Worm (Caenorhabditis elegans) whole organism, L1 larva: ENCODE measurements around the gene msp-113.

Source experiments
- Y116A8C.19 ChIP-seq: sonication (generic microtip); optimal IDR thresholded peaks from 2 replicates; lab custom pipeline; 2016; ENCODE audit warnings: missing compliant biosample characterization, missing genetic modification characterization, borderline replicate concordance
- aha-1 ChIP-seq: fragments of 150-350 bp; optimal IDR thresholded peaks from 2 replicates; lab custom pipeline; 2014; ENCODE audit warnings: missing biosample characterization, missing genetic modification characterization
- aly-2 ChIP-seq: fragments of 150-350 bp; optimal IDR thresholded peaks from 2 replicates; lab custom pipeline; 2014; ENCODE audit warnings: missing biosample characterization, missing genetic modification characterization
- efl-1 ChIP-seq, 4 experiments: fragments of 150-350 bp; optimal IDR thresholded peaks in 3 of 4; peaks in 1 of 4; 1 replicate in 1 of 4; 2 replicates in 3 of 4; lab custom pipeline; 2014; ENCODE audit warnings: missing biosample characterization in 2 of 4, missing genetic modification characterization in 2 of 4, missing genetic modification reagents in 2 of 4
- hlh-4 ChIP-seq: sonication (generic microtip); optimal IDR thresholded peaks from 2 replicates; lab custom pipeline; 2016; ENCODE audit warnings: mild to moderate bottlenecking, missing genetic modification characterization, missing compliant biosample characterization
- irx-1 ChIP-seq: sonication (generic microtip); optimal IDR thresholded peaks from 2 replicates; lab custom pipeline; 2016; ENCODE audit warnings: missing genetic modification characterization, missing compliant biosample characterization
- lin-15B ChIP-seq: fragments of 150-350 bp; sonication (generic microtip); optimal IDR thresholded peaks from 3 replicates; lab custom pipeline; 2014; ENCODE audit warnings: missing biosample characterization, missing genetic modification characterization
- lin-39 ChIP-seq: fragments of 150-350 bp; optimal IDR thresholded peaks from 2 replicates; lab custom pipeline; 2014; ENCODE audit warnings: missing biosample characterization, missing genetic modification reagents, missing genetic modification characterization
- pag-3 ChIP-seq: sonication (generic microtip); optimal IDR thresholded peaks from 2 replicates; lab custom pipeline; 2017; ENCODE audit warnings: missing genetic modification characterization, mild to moderate bottlenecking, missing compliant biosample characterization, antibody characterized with exemption, borderline replicate concordance; ENCODE audit not compliant: insufficient read depth
- pqm-1 ChIP-seq: sonication (generic microtip); optimal IDR thresholded peaks from 3 replicates; lab custom pipeline; 2017; ENCODE audit warnings: missing biosample characterization, missing genetic modification characterization
- rnt-1 ChIP-seq: sonication (generic microtip); optimal IDR thresholded peaks from 2 replicates; lab custom pipeline; 2016; ENCODE audit warnings: mild to moderate bottlenecking, missing genetic modification characterization, moderate library complexity, missing compliant biosample characterization
- sox-4 ChIP-seq: sonication (generic microtip); optimal IDR thresholded peaks from 2 replicates; lab custom pipeline; 2016; ENCODE audit warnings: missing genetic modification characterization, missing compliant biosample characterization
- sptf-1 ChIP-seq: fragments of 150-350 bp; optimal IDR thresholded peaks from 2 replicates; lab custom pipeline; 2014; ENCODE audit warnings: missing biosample characterization, missing genetic modification characterization
- unc-30 ChIP-seq: sonication (generic microtip); optimal IDR thresholded peaks from 2 replicates; lab custom pipeline; 2017; ENCODE audit warnings: missing biosample characterization, missing genetic modification characterization
- unc-62 ChIP-seq: fragments of 150-350 bp; optimal IDR thresholded peaks from 2 replicates; lab custom pipeline; 2014; ENCODE audit warnings: missing biosample characterization, missing genetic modification reagents, missing genetic modification characterization
- xbp-1 ChIP-seq: sonication (generic microtip); optimal IDR thresholded peaks from 2 replicates; lab custom pipeline; 2016; ENCODE audit warnings: missing genetic modification characterization, missing compliant biosample characterization
- ztf-11 ChIP-seq, 2 experiments: sonication (generic microtip); optimal IDR thresholded peaks; 2 replicates each; lab custom pipeline; 2016 to 2017; ENCODE audit warnings: missing genetic modification characterization in 2 of 2, missing biosample characterization in 1 of 2, missing compliant biosample characterization in 1 of 2

Gene msp-113

ce11 chrIV:5344168-5344567 is 46.4 kb downstream of the msp-113 start (continued):
- TF ChIP-seq pag-3 (tag; lab: Kevin White, UChicago), result no peak
- TF ChIP-seq sox-4 (tag; lab: Kevin White, UChicago), result no peak
- no peak for TF ChIP-seq unc-62
- no peak for TF ChIP-seq aly-2
- TF ChIP-seq xbp-1 (tag; lab: Kevin White, UChicago), result peak; percentile 10
- no peak for TF ChIP-seq sptf-1 (tag; lab: Kevin White, UChicago)
- no peak for TF ChIP-seq lin-15B
- TF ChIP-seq lin-39 (tag; lab: Kevin White, UChicago), result no peak
- no peak for TF ChIP-seq pqm-1 (tag; lab: Kevin White, UChicago)
- TF ChIP-seq ztf-11 (tag; optimal IDR thresholded peaks at IDR 0.05; lab: Kevin White, UChicago), result no peak
- TF ChIP-seq irx-1, result no peak
- no peak for TF ChIP-seq rnt-1
- TF ChIP-seq efl-1 (optimal IDR thresholded peaks at IDR 0.05; lab: Kevin White, UChicago), result no peak
- TF ChIP-seq efl-1 (GFP tag; optimal IDR thresholded peaks at IDR 0.05 in 1 of 2; lab: Kevin White, UChicago), result peak in 1 of 2 experiments; percentile 34
- TF ChIP-seq hlh-4 (tag; lab: Kevin White, UChicago), result no peak
- no peak for TF ChIP-seq Y116A8C.19 (tag; lab: Kevin White, UChicago)
- TF ChIP-seq unc-30, result no peak
- no peak for TF ChIP-seq aha-1 (tag; lab: Kevin White, UChicago)
